Fruit fly (Drosophila melanogaster) whole organism, adult: ENCODE results near the gene CG13887.
A peak's percentile ranks its signal among the peaks of the same experiment; 100 is the strongest.
"Not testable (repeated sequence)": the region's sequence is repeated elsewhere in the genome, so short reads cannot be mapped to it uniquely, and the experiment has no call there.

ENCODE experiments used
- CG11617 ChIP-seq: fragments of 200-800 bp; sonication (Bioruptor generic); optimal IDR thresholded peaks from 2 replicates; lab custom pipeline; 2017; ENCODE audit warnings: mild to moderate bottlenecking, missing biosample characterization, missing genetic modification reagents, missing genetic modification characterization
- CG12768 ChIP-seq: fragments of 200-800 bp; sonication (Bioruptor generic); optimal IDR thresholded peaks from 2 replicates; lab custom pipeline; 2017; ENCODE audit warnings: missing biosample characterization, missing genetic modification characterization, mild to moderate bottlenecking, moderate library complexity, missing genetic modification reagents
- CG14711 ChIP-seq: fragments of 200-800 bp; sonication (Bioruptor generic); optimal IDR thresholded peaks from 2 replicates; lab custom pipeline; 2018; ENCODE audit warnings: missing biosample characterization, mild to moderate bottlenecking, missing genetic modification characterization, moderate library complexity
- CG1620 ChIP-seq: fragments of 200-800 bp; sonication (Bioruptor generic); optimal IDR thresholded peaks from 2 replicates; lab custom pipeline; 2016; ENCODE audit warnings: missing biosample characterization, missing genetic modification characterization
- CG33017 ChIP-seq: fragments of 200-800 bp; sonication (Bioruptor generic); optimal IDR thresholded peaks from 2 replicates; lab custom pipeline; 2018; ENCODE audit warnings: missing biosample characterization, mild to moderate bottlenecking, missing genetic modification characterization, moderate library complexity
- CG5204 ChIP-seq: fragments of 200-800 bp; sonication (Bioruptor generic); optimal IDR thresholded peaks from 2 replicates; lab custom pipeline; 2016; ENCODE audit warnings: missing biosample characterization, missing genetic modification characterization
- CG7045 ChIP-seq: fragments of 200-800 bp; sonication (Bioruptor generic); optimal IDR thresholded peaks from 2 replicates; lab custom pipeline; 2017; ENCODE audit warnings: missing biosample characterization, mild to moderate bottlenecking, missing genetic modification characterization
- CG7101 ChIP-seq: fragments of 200-800 bp; sonication (Bioruptor generic); optimal IDR thresholded peaks from 2 replicates; lab custom pipeline; 2018; ENCODE audit warnings: missing biosample characterization, mild to moderate bottlenecking, missing genetic modification characterization, moderate library complexity
- Clk ChIP-seq: fragments of 200-800 bp; sonication (Bioruptor generic); optimal IDR thresholded peaks from 2 replicates; lab custom pipeline; 2017; ENCODE audit warnings: missing biosample characterization, missing genetic modification characterization
- Crg-1 ChIP-seq: fragments of 200-800 bp; sonication (Bioruptor generic); optimal IDR thresholded peaks from 2 replicates; lab custom pipeline; 2016; ENCODE audit warnings: missing biosample characterization, missing genetic modification characterization
- Hr96 ChIP-seq: fragments of 200-800 bp; sonication (Bioruptor generic); optimal IDR thresholded peaks from 2 replicates; lab custom pipeline; 2016; ENCODE audit warnings: missing biosample characterization, missing genetic modification characterization
- Mnt ChIP-seq: fragments of 200-800 bp; sonication (Bioruptor generic); optimal IDR thresholded peaks from 2 replicates; lab custom pipeline; 2016; ENCODE audit warnings: missing biosample characterization, mild to moderate bottlenecking, missing genetic modification characterization
- bab1 ChIP-seq: fragments of 200-800 bp; sonication (Bioruptor generic); optimal IDR thresholded peaks from 3 replicates; lab custom pipeline; 2019; ENCODE audit warnings: missing biosample characterization, mild to moderate bottlenecking, missing genetic modification characterization, moderate library complexity
- cic ChIP-seq: fragments of 200-800 bp; sonication (Bioruptor generic); optimal IDR thresholded peaks from 2 replicates; lab custom pipeline; 2017; ENCODE audit warnings: missing biosample characterization, mild to moderate bottlenecking, missing genetic modification characterization, moderate library complexity
- cnc ChIP-seq, 2 experiments: fragments of >200 bp; optimal IDR thresholded peaks; 2 replicates each; lab custom pipeline; 2017
- kay ChIP-seq: fragments of 200-800 bp; sonication (Bioruptor generic); peaks from one replicate; lab custom pipeline; 2016; ENCODE audit warnings: missing biosample characterization, missing genetic modification characterization, borderline replicate concordance
- ovo ChIP-seq: fragments of 200-800 bp; sonication (Bioruptor generic); optimal IDR thresholded peaks from 2 replicates; lab custom pipeline; 2016; ENCODE audit warnings: missing biosample characterization, missing genetic modification characterization
- pad ChIP-seq: fragments of 200-800 bp; sonication (Bioruptor generic); optimal IDR thresholded peaks from 3 replicates; lab custom pipeline; 2017; ENCODE audit warnings: missing biosample characterization, missing genetic modification characterization, mild to moderate bottlenecking, moderate library complexity, missing genetic modification reagents
- tj ChIP-seq: fragments of 200-800 bp; sonication (Bioruptor generic); optimal IDR thresholded peaks from 3 replicates; lab custom pipeline; 2017; ENCODE audit warnings: missing biosample characterization, mild to moderate bottlenecking, missing genetic modification characterization, moderate library complexity
- toe ChIP-seq: fragments of 200-800 bp; sonication (Bioruptor generic); optimal IDR thresholded peaks from 2 replicates; lab custom pipeline; 2016; ENCODE audit warnings: missing biosample characterization, missing genetic modification characterization

Gene CG13887

dm6 chr3L:843626-844025 is 6.0 kb downstream of the CG13887 start, which contains the start of gene Cep290:
TSS of gene Cep290 (plus strand) at chr3L:843926.
- TF ChIP-seq pad (GFP tag; lab: Kevin White, UChicago) (no peak), cnc (optimal IDR thresholded peaks at IDR 0.05; lab: Kevin White, UChicago) (no peak), Hr96 (GFP tag; lab: Kevin White, UChicago) (no peak), CG7101 (no peak), tj (GFP tag; lab: Kevin White, UChicago) (no peak), toe (GFP tag; lab: Kevin White, UChicago) (no peak)

- no peak for TF ChIP-seq CG7045 (GFP tag; lab: Kevin White, UChicago)
- TF ChIP-seq bab1 (GFP tag; lab: Kevin White, UChicago) = peak; percentile 65
- peak; percentile 74 for TF ChIP-seq CG5204
- no peak for TF ChIP-seq cic (GFP tag; lab: Kevin White, UChicago)
- TF ChIP-seq CG11617 = peak; percentile 49
- TF ChIP-seq pad (GFP tag; lab: Kevin White, UChicago) = peak; percentile 14
- TF ChIP-seq Clk = no peak
- TF ChIP-seq CG33017 = peak; percentile 13
- peak; percentile 73 for TF ChIP-seq CG1620 (GFP tag; lab: Kevin White, UChicago)
- peak; percentile 38 for TF ChIP-seq CG7101
- peak; percentile 71 for TF ChIP-seq CG14711
- TF ChIP-seq Mnt (GFP tag; lab: Kevin White, UChicago) = peak; percentile 48
- peak; percentile 24 for TF ChIP-seq Crg-1 (GFP tag; lab: Kevin White, UChicago)
- no peak for TF ChIP-seq cnc (optimal IDR thresholded peaks at IDR 0.05; lab: Kevin White, UChicago)
- TF ChIP-seq toe (GFP tag; lab: Kevin White, UChicago) = peak; percentile 92
- TF ChIP-seq CG12768 (GFP tag; lab: Kevin White, UChicago) = peak; percentile 56
- TF ChIP-seq ovo (GFP tag; lab: Kevin White, UChicago) = peak; percentile 52
- peak; percentile 77 for TF ChIP-seq kay (GFP tag; lab: Kevin White, UChicago)
- TF ChIP-seq Hr96 (GFP tag; lab: Kevin White, UChicago) = peak; percentile 78
- peak; percentile 31 for TF ChIP-seq tj (GFP tag; lab: Kevin White, UChicago)
These were observed 13.4 kb downstream of the CG13887 start, which contains the start of gene Dci for dm6 chr3L:851061-851460. TSS of gene Dci (plus strand) at chr3L:851346.

- TF ChIP-seq bab1 (GFP tag; lab: Kevin White, UChicago) (no peak), CG1620 (GFP tag; lab: Kevin White, UChicago) (no peak), CG14711 (no peak), CG7101 (no peak), kay (GFP tag; lab: Kevin White, UChicago) (no peak), Clk (no peak), cic (GFP tag; lab: Kevin White, UChicago) (no peak), Mnt (GFP tag; lab: Kevin White, UChicago) (no peak), Hr96 (GFP tag; lab: Kevin White, UChicago) (no peak), toe (GFP tag; lab: Kevin White, UChicago) (no peak), ovo (GFP tag; lab: Kevin White, UChicago) (no peak), CG5204 (no peak), Crg-1 (GFP tag; lab: Kevin White, UChicago) (no peak), tj (GFP tag; lab: Kevin White, UChicago) (no peak), CG33017 (no peak), pad (GFP tag; lab: Kevin White, UChicago) (no peak), CG7045 (GFP tag; lab: Kevin White, UChicago) (no peak)
These were observed 14.6 kb downstream of the CG13887 start for dm6 chr3L:852267-852666.

dm6 chr3L:857063-858015 is 19.7 kb downstream of the CG13887 start, which contains the start of gene dpr20:
TSS of gene dpr20 (minus strand) at chr3L:857248.
- no peak for TF ChIP-seq cic (GFP tag; lab: Kevin White, UChicago)
- peak; percentile 91 for TF ChIP-seq CG12768 (GFP tag; lab: Kevin White, UChicago)
- TF ChIP-seq CG7045 (GFP tag; lab: Kevin White, UChicago) = peak; percentile 83
- peak; percentile 8 for TF ChIP-seq Mnt (GFP tag; lab: Kevin White, UChicago)
- no peak for TF ChIP-seq CG1620 (GFP tag; lab: Kevin White, UChicago)
- peak; percentile 88 for TF ChIP-seq Hr96 (GFP tag; lab: Kevin White, UChicago)
- TF ChIP-seq CG11617 = peak; percentile 10
- TF ChIP-seq cnc (optimal IDR thresholded peaks at IDR 0.05; lab: Kevin White, UChicago) = no peak
- TF ChIP-seq pad (GFP tag; lab: Kevin White, UChicago) = peak; percentile 92
- peak; percentile 81 for TF ChIP-seq CG14711
- TF ChIP-seq ovo (GFP tag; lab: Kevin White, UChicago) = no peak
- peak; percentile 84 for TF ChIP-seq CG5204
- peak; percentile 93 for TF ChIP-seq toe (GFP tag; lab: Kevin White, UChicago)
- TF ChIP-seq CG7101 = peak; percentile 85
- TF ChIP-seq Crg-1 (GFP tag; lab: Kevin White, UChicago) = no peak
- TF ChIP-seq tj (GFP tag; lab: Kevin White, UChicago) = no peak
- TF ChIP-seq Clk = peak; percentile 82
- TF ChIP-seq kay (GFP tag; lab: Kevin White, UChicago) = no peak
- peak; percentile 87 for TF ChIP-seq CG33017

- not testable (repeated sequence) for TF ChIP-seq Crg-1, Mnt, pad (GFP tag; lab: Kevin White, UChicago)
These were observed 27.4 kb downstream of the CG13887 start, which contains the start of gene CG12502 for dm6 chr3L:865096-865495. TSS of gene CG12502 (plus strand) at chr3L:865396.
